Worm (Caenorhabditis elegans): ENCODE results near the gene ZC239.5.

Gene ZC239.5

ce11 chrII:3225200-3225599 is 14.7 kb downstream of the ZC239.5 start, which contains the start of gene ZC239.16:
TSS of gene ZC239.16 (minus strand) at chrII:3225319.
- TF ChIP-seq sea-1 (GFP tag; conservative IDR thresholded peaks at IDR 0.05) = no peak
- no peak for TF ChIP-seq hmg-4 (GFP tag; optimal IDR thresholded peaks at IDR 0.05)
- no peak for TF ChIP-seq hmbx-1 (tag; optimal IDR thresholded peaks at IDR 0.05)
- no peak for TF ChIP-seq tbx-11 (GFP tag; IDR thresholded peaks at IDR 0.05)
- no peak for TF ChIP-seq aly-1 (tag; optimal IDR thresholded peaks at IDR 0.05)
- TF ChIP-seq tbx-37 (GFP tag; conservative IDR thresholded peaks at IDR 0.05) = no peak
- TF ChIP-seq B0310.2 (tag; optimal IDR thresholded peaks at IDR 0.05) = no peak
- no peak for TF ChIP-seq F13C5.2 (tag; optimal IDR thresholded peaks at IDR 0.05)
- TF ChIP-seq ceh-13 (GFP tag; optimal IDR thresholded peaks at IDR 0.05) = no peak
- no peak for TF ChIP-seq ama-1 (optimal IDR thresholded peaks at IDR 0.05)
- TF ChIP-seq scrt-1 (GFP tag; IDR thresholded peaks at IDR 0.05) = no peak
- TF ChIP-seq pes-1 (GFP tag; IDR thresholded peaks at IDR 0.05) = no peak
- no peak for TF ChIP-seq tra-4 (tag; optimal IDR thresholded peaks at IDR 0.05)
- no peak for TF ChIP-seq hnd-1 (tag; optimal IDR thresholded peaks at IDR 0.05)
- TF ChIP-seq ceh-36 (tag; optimal IDR thresholded peaks at IDR 0.05) = no peak
- no peak for TF ChIP-seq flt-1 (GFP tag; IDR thresholded peaks at IDR 0.05)
- TF ChIP-seq ets-7 (tag; optimal IDR thresholded peaks at IDR 0.05) = no peak

- no peak for TF ChIP-seq flt-1 (GFP tag; IDR thresholded peaks at IDR 0.05)
- TF ChIP-seq ama-1 (optimal IDR thresholded peaks at IDR 0.05) = no peak
- TF ChIP-seq tbx-11 (GFP tag; IDR thresholded peaks at IDR 0.05) = no peak
- no peak for TF ChIP-seq hmg-4 (GFP tag; optimal IDR thresholded peaks at IDR 0.05)
- no peak for TF ChIP-seq F13C5.2 (tag; optimal IDR thresholded peaks at IDR 0.05)
These were observed 15.3 kb downstream of the ZC239.5 start, which contains the start of gene ZC239.17 for ce11 chrII:3225780-3226179. TSS of gene ZC239.17 (minus strand) at chrII:3225880.

ce11 chrII:3230422-3230821 is 20.0 kb downstream of the ZC239.5 start, which contains the start of gene srh-297:
TSS of gene srh-297 (minus strand) at chrII:3230522.
- TF ChIP-seq ceh-13 (GFP tag; optimal IDR thresholded peaks at IDR 0.05) (no peak), F13C5.2 (tag; optimal IDR thresholded peaks at IDR 0.05) (no peak), hmg-4 (GFP tag; optimal IDR thresholded peaks at IDR 0.05) (no peak), hnd-1 (tag; optimal IDR thresholded peaks at IDR 0.05) (no peak), tra-4 (tag; optimal IDR thresholded peaks at IDR 0.05) (no peak), flt-1 (GFP tag; IDR thresholded peaks at IDR 0.05) (no peak), hmbx-1 (tag; optimal IDR thresholded peaks at IDR 0.05) (no peak), ama-1 (optimal IDR thresholded peaks at IDR 0.05) (no peak), sea-1 (GFP tag; conservative IDR thresholded peaks at IDR 0.05) (no peak)

- no peak for TF ChIP-seq ceh-36 (tag; optimal IDR thresholded peaks at IDR 0.05)
- no peak for TF ChIP-seq hmbx-1 (tag; optimal IDR thresholded peaks at IDR 0.05)
- no peak for TF ChIP-seq tbx-11 (GFP tag; IDR thresholded peaks at IDR 0.05)
- TF ChIP-seq hmg-4 (GFP tag; optimal IDR thresholded peaks at IDR 0.05) = no peak
- no peak for TF ChIP-seq aly-1 (tag; optimal IDR thresholded peaks at IDR 0.05)
- TF ChIP-seq ama-1 (optimal IDR thresholded peaks at IDR 0.05) = no peak
- TF ChIP-seq ets-7 (tag; optimal IDR thresholded peaks at IDR 0.05) = no peak
These were observed 24.3 kb downstream of the ZC239.5 start, which contains the start of gene C17F4.8 for ce11 chrII:3234725-3235124. TSS of gene C17F4.8 (minus strand) at chrII:3234825.

ce11 chrII:3237038-3237521 is 26.6 kb downstream of the ZC239.5 start, which contains the start of the genes srz-67 and C17F4.11:
TSS of gene srz-67 (minus strand) at chrII:3237138.
TSS of gene C17F4.11 (plus strand) at chrII:3237471.
- no peak for TF ChIP-seq ceh-13 (GFP tag; optimal IDR thresholded peaks at IDR 0.05)
- TF ChIP-seq tbx-37 (GFP tag; conservative IDR thresholded peaks at IDR 0.05) = no peak
- no peak for TF ChIP-seq hmbx-1 (tag; optimal IDR thresholded peaks at IDR 0.05)
- no peak for TF ChIP-seq scrt-1 (GFP tag; IDR thresholded peaks at IDR 0.05)
- no peak for TF ChIP-seq tra-4 (tag; optimal IDR thresholded peaks at IDR 0.05)
- TF ChIP-seq aly-1 (tag; optimal IDR thresholded peaks at IDR 0.05) = no peak
- TF ChIP-seq hmg-4 (GFP tag; optimal IDR thresholded peaks at IDR 0.05) = no peak
- TF ChIP-seq F13C5.2 (tag; optimal IDR thresholded peaks at IDR 0.05) = no peak
- no peak for TF ChIP-seq flt-1 (GFP tag; IDR thresholded peaks at IDR 0.05)
- TF ChIP-seq ama-1 (optimal IDR thresholded peaks at IDR 0.05) = no peak
- TF ChIP-seq sea-1 (GFP tag; conservative IDR thresholded peaks at IDR 0.05) = no peak
- TF ChIP-seq hnd-1 (tag; optimal IDR thresholded peaks at IDR 0.05) = no peak
- TF ChIP-seq B0310.2 (tag; optimal IDR thresholded peaks at IDR 0.05) = no peak
- TF ChIP-seq ets-7 (tag; optimal IDR thresholded peaks at IDR 0.05) = no peak
- no peak for TF ChIP-seq tbx-11 (GFP tag; IDR thresholded peaks at IDR 0.05)
- TF ChIP-seq ceh-36 (tag; optimal IDR thresholded peaks at IDR 0.05) = no peak

- no peak for TF ChIP-seq ama-1 (optimal IDR thresholded peaks at IDR 0.05)
- TF ChIP-seq B0310.2 (tag; optimal IDR thresholded peaks at IDR 0.05) = no peak
- TF ChIP-seq tbx-11 (GFP tag; IDR thresholded peaks at IDR 0.05) = no peak
- TF ChIP-seq aly-1 (tag; optimal IDR thresholded peaks at IDR 0.05) = no peak
- no peak for TF ChIP-seq ceh-36 (tag; optimal IDR thresholded peaks at IDR 0.05)
- no peak for TF ChIP-seq F13C5.2 (tag; optimal IDR thresholded peaks at IDR 0.05)
- TF ChIP-seq hmbx-1 (tag; optimal IDR thresholded peaks at IDR 0.05) = no peak
- TF ChIP-seq scrt-1 (GFP tag; IDR thresholded peaks at IDR 0.05) = no peak
- no peak for TF ChIP-seq tra-4 (tag; optimal IDR thresholded peaks at IDR 0.05)
- no peak for TF ChIP-seq ets-7 (tag; optimal IDR thresholded peaks at IDR 0.05)
- TF ChIP-seq ceh-13 (GFP tag; optimal IDR thresholded peaks at IDR 0.05) = no peak
- no peak for TF ChIP-seq hnd-1 (tag; optimal IDR thresholded peaks at IDR 0.05)
- TF ChIP-seq tbx-37 (GFP tag; conservative IDR thresholded peaks at IDR 0.05) = no peak
- no peak for TF ChIP-seq hmg-4 (GFP tag; optimal IDR thresholded peaks at IDR 0.05)
- TF ChIP-seq flt-1 (GFP tag; IDR thresholded peaks at IDR 0.05) = no peak
- no peak for TF ChIP-seq sea-1 (GFP tag; conservative IDR thresholded peaks at IDR 0.05)
These were observed 29.7 kb downstream of the ZC239.5 start, which contains the start of gene C17F4.3 for ce11 chrII:3240207-3240606. TSS of gene C17F4.3 (plus strand) at chrII:3240507.

- TF ChIP-seq tbx-11 (GFP tag; IDR thresholded peaks at IDR 0.05) (no peak), pes-1 (GFP tag; IDR thresholded peaks at IDR 0.05) (no peak), ceh-13 (GFP tag; optimal IDR thresholded peaks at IDR 0.05) (no peak), scrt-1 (GFP tag; IDR thresholded peaks at IDR 0.05) (no peak), aly-1 (tag; optimal IDR thresholded peaks at IDR 0.05) (no peak), ets-7 (tag; optimal IDR thresholded peaks at IDR 0.05) (no peak)
These were observed 31.4 kb downstream of the ZC239.5 start for ce11 chrII:3241842-3242241.

Measured in whole organism, early embryonic.